Worm (Caenorhabditis elegans) whole organism, dauer: ENCODE results near the gene math-45.
"Not testable (repeated sequence)": the region's sequence is repeated elsewhere in the genome, so short reads cannot be mapped to it uniquely, and the experiment has no call there.

ENCODE experiments used
- unc-62 ChIP-seq: sonication (generic microtip); optimal IDR thresholded peaks from 2 replicates; lab custom pipeline; 2017; ENCODE audit warnings: missing biosample characterization, missing genetic modification reagents, missing genetic modification characterization

math-45 gene

ce11 chrII:1503663-1504062 is 13.6 kb downstream of the math-45 start:
- no peak for TF ChIP-seq unc-62 (GFP tag; lab: Kevin White, UChicago)

- no peak for TF ChIP-seq unc-62 (GFP tag; lab: Kevin White, UChicago)
These were observed 15.5 kb downstream of the math-45 start for ce11 chrII:1501614-1502355.

- TF ChIP-seq unc-62 (GFP tag; lab: Kevin White, UChicago): no peak
These were observed 16.3 kb downstream of the math-45 start for ce11 chrII:1500959-1501358.

ce11 chrII:1500286-1500840 is 16.9 kb downstream of the math-45 start, which contains the start of gene emc-1:
TSS of gene emc-1 (minus strand) at chrII:1500330.
- TF ChIP-seq unc-62 (GFP tag; lab: Kevin White, UChicago): no peak

- TF ChIP-seq unc-62 (GFP tag; lab: Kevin White, UChicago): no peak
These were observed 26.4 kb downstream of the math-45 start for ce11 chrII:1490813-1491212.

DNA sequence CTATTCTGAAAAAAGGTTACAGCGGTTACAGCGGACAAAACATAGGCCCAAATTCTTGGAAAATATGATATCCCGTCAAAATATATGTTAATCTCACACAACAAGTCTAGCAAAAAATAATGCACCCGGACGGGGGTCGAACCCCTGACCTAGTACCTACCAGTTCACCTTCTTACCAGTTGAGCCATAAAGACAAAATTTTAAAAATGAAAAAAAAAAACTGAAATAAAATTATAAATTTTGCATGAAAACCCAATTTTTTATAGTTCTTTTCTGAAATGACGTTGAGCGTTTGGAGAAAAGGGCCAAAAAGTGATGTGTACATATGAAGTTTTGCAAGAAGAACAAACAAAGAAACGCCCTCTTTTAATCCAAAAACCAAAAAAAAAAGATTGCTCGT is 34.8 kb downstream of the math-45 start:
- no peak for TF ChIP-seq unc-62 (GFP tag; lab: Kevin White, UChicago)

ce11 chrII:1481660-1482059 is 35.6 kb downstream of the math-45 start:
- no peak for TF ChIP-seq unc-62 (GFP tag; lab: Kevin White, UChicago)

DNA sequence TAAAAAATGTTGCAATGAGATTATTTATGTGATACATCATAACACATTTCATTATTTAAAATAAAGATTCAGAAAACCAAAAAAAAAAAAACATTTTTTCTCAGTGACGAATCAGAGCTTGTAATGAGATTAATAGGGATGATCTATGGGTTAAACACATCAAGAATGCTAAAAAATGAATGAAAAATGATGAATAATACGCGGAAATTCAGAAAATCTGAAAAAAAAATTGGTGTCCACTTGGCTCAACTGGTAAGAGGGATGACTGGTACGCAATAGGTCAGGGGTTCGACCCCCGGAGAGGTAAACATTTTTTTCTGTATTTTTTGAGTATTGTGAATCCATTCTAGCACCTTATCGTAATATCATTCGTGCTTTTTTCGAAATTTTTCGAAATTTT is 38.7 kb downstream of the math-45 start:
- TF ChIP-seq unc-62 (GFP tag; lab: Kevin White, UChicago): no peak

- no peak for TF ChIP-seq unc-62 (GFP tag; lab: Kevin White, UChicago)
These were observed 39.3 kb downstream of the math-45 start for ce11 chrII:1477975-1478374.

ce11 chrII:1477295-1477694 is 40.0 kb downstream of the math-45 start:
- no peak for TF ChIP-seq unc-62 (GFP tag; lab: Kevin White, UChicago)

ce11 chrII:1476016-1476415 is 41.2 kb downstream of the math-45 start:
- no peak for TF ChIP-seq unc-62 (GFP tag; lab: Kevin White, UChicago)

ce11 chrII:1475328-1475727 is 41.9 kb downstream of the math-45 start:
- no peak for TF ChIP-seq unc-62 (GFP tag; lab: Kevin White, UChicago)

ce11 chrII:1474807-1475206 is 42.4 kb downstream of the math-45 start:
- no peak for TF ChIP-seq unc-62 (GFP tag; lab: Kevin White, UChicago)

ce11 chrII:1473481-1473880 is 43.8 kb downstream of the math-45 start, which contains the start of gene H17B01.5:
TSS of gene H17B01.5 (minus strand) at chrII:1473581.
- no peak for TF ChIP-seq unc-62 (GFP tag; lab: Kevin White, UChicago)

DNA sequence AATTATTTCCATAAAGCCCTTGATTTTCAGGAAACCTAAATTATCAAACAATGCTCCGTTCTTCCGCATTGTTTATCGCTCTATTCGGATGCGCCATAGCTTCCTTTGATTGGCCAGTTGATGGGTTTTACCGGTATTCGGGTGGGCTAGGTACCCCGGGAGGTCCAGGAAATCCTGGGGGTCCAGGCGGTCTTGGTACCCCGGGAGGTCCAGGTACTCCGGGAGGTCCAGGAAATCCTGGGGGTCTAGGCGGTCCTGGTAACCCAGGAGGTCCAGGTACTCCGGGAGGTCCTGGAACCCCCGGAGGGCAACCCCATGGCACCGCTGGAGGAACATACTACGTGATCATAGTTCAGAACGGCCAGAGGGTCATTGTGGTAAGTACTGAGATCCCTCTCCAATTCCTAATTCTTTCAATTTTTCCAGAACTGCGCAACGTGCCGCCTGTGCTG is 46.7 kb downstream of the math-45 start, which contains the start of gene H17B01.2:
H17B01.2 (plus strand) TSS at position 51 of the 452 bp plus-strand sequence.
- no peak for TF ChIP-seq unc-62 (GFP tag; lab: Kevin White, UChicago)

ce11 chrII:1467711-1468110 is 49.5 kb downstream of the math-45 start, which contains the start of gene Y51H7C.1:
TSS of gene Y51H7C.1 (plus strand) at chrII:1467727.
- TF ChIP-seq unc-62 (GFP tag; lab: Kevin White, UChicago): not testable (repeated sequence)

DNA sequence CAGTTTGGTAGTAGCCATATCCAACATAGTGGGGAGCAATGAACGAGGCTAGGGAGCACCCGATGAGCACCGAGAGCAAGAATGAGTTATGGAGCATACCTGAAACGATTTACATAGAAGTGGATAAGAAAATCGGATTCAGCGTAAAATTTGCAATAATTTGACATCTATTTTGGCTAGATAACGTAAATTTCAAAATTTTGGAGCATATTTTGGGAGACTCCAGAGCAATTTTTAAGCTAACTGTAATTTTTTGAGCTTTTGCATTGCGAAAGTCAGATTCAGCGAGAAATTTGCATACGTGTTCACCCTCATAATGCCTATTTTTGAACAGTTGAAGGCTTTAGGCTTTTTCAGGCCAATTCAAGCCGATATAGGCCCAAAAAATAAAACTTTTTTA is 50.8 kb downstream of the math-45 start, which contains the start of gene Y51H7C.13:
Y51H7C.13 (minus strand) TSS at position 101 of the 400 bp plus-strand sequence.
- TF ChIP-seq unc-62 (GFP tag; lab: Kevin White, UChicago): no peak
